Worm (Caenorhabditis elegans): ENCODE data around the gene ech-8.

ce11 chrIV:10250577-10251075, 11.7 kb upstream of the ech-8 start, which contains the start of gene daf-14:
- TF ChIP-seq tbx-2 (tag; optimal IDR thresholded peaks at IDR 0.05), result no peak
- TF ChIP-seq pag-3 (tag; optimal IDR thresholded peaks at IDR 0.05; ENCODE audit: borderline replicate concordance), result no peak
- TF ChIP-seq ets-4 (tag; optimal IDR thresholded peaks at IDR 0.05), result no peak
- TF ChIP-seq pha-4 (tag; optimal IDR thresholded peaks at IDR 0.05), result no peak
- TF ChIP-seq unc-86 (tag; optimal IDR thresholded peaks at IDR 0.05), result no peak
